Fruit fly (Drosophila melanogaster): ENCODE measurements around the gene qua.
A peak's percentile ranks its signal among the peaks of the same experiment; 100 is the strongest.

The qua gene

DNA sequence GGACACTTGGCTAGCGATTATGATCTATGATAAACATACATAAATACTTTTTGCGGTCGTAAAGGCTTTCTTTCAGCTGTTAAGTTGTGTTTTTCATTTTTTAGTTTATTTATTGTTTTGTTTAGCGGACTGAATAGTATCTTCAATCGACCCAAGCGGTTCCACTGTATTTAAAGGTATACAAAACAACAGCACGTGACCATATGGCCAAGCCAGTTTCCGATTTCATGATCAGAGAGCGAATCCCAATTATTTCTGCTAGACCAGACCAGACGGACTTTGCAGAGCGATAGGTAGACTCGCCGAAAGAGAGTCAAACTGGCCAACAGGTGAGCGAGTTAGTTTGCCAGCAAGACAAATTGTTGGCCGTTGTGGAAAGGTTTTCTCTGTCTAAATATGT, 25.5 kb downstream of the qua start, which contains the start of gene Sgt:
Sgt (plus strand) TSS at position 80 of the 400 bp plus-strand sequence.
- TF ChIP-seq cnc (optimal IDR thresholded peaks at IDR 0.05), result no peak
- TF ChIP-seq Mnt (GFP tag; optimal IDR thresholded peaks at IDR 0.05), result no peak
- no peak for TF ChIP-seq CG7101 (tag; optimal IDR thresholded peaks at IDR 0.05)
- no peak for TF ChIP-seq ovo (GFP tag; optimal IDR thresholded peaks at IDR 0.05)
- no peak for TF ChIP-seq CG1620 (GFP tag; optimal IDR thresholded peaks at IDR 0.05)
- no peak for TF ChIP-seq CG33017 (tag; optimal IDR thresholded peaks at IDR 0.05)
- TF ChIP-seq tj (GFP tag; optimal IDR thresholded peaks at IDR 0.05), result no peak
- TF ChIP-seq cic (GFP tag; optimal IDR thresholded peaks at IDR 0.05), result no peak
- TF ChIP-seq kay (GFP tag; ENCODE audit: borderline replicate concordance), result no peak
- no peak for TF ChIP-seq pad (GFP tag; optimal IDR thresholded peaks at IDR 0.05)
- TF ChIP-seq CG11617 (GFP tag; optimal IDR thresholded peaks at IDR 0.05), result no peak
- TF ChIP-seq CG12768 (GFP tag; optimal IDR thresholded peaks at IDR 0.05), result no peak
- no peak for TF ChIP-seq bab1 (GFP tag; optimal IDR thresholded peaks at IDR 0.05)

DNA sequence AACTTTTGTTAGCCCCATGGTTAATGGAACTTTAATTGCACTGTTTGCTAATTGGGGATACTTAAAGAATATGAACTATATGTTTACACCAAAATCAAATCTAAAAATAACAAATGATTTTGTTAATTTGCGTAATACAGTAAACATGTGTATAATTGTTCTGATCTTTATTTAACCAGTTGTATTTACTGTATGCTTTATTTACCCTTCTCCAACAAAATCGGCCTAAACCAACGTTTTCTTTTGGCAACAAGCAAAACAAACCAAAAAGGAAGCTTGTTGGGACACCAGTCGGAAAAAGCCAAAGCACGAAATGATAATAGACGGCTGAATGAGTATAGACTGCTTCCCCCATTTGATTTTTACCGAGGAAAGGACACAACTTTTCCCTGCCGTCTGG, 26.4 kb downstream of the qua start:
- no peak for TF ChIP-seq CG7101 (tag; optimal IDR thresholded peaks at IDR 0.05)
- no peak for TF ChIP-seq cnc (optimal IDR thresholded peaks at IDR 0.05)
- TF ChIP-seq CG1620 (GFP tag; optimal IDR thresholded peaks at IDR 0.05), result no peak
- TF ChIP-seq Mnt (GFP tag; optimal IDR thresholded peaks at IDR 0.05), result no peak
- no peak for TF ChIP-seq kay (GFP tag; ENCODE audit: borderline replicate concordance)
- TF ChIP-seq CG5204 (GFP tag; optimal IDR thresholded peaks at IDR 0.05), result no peak
- no peak for TF ChIP-seq toe (GFP tag; optimal IDR thresholded peaks at IDR 0.05)
- TF ChIP-seq ovo (GFP tag; optimal IDR thresholded peaks at IDR 0.05), result no peak
- TF ChIP-seq CG7045 (GFP tag; optimal IDR thresholded peaks at IDR 0.05), result no peak
- no peak for TF ChIP-seq CG11617 (GFP tag; optimal IDR thresholded peaks at IDR 0.05)
- TF ChIP-seq tj (GFP tag; optimal IDR thresholded peaks at IDR 0.05), result no peak
- TF ChIP-seq CG33017 (tag; optimal IDR thresholded peaks at IDR 0.05), result no peak
- TF ChIP-seq Hr96 (GFP tag; optimal IDR thresholded peaks at IDR 0.05), result no peak
- no peak for TF ChIP-seq bab1 (GFP tag; optimal IDR thresholded peaks at IDR 0.05)
- TF ChIP-seq Clk (GFP tag; optimal IDR thresholded peaks at IDR 0.05), result no peak
- TF ChIP-seq pad (GFP tag; optimal IDR thresholded peaks at IDR 0.05), result no peak
- TF ChIP-seq Crg-1 (GFP tag; optimal IDR thresholded peaks at IDR 0.05), result no peak
- TF ChIP-seq cic (GFP tag; optimal IDR thresholded peaks at IDR 0.05), result no peak
- no peak for TF ChIP-seq CG12768 (GFP tag; optimal IDR thresholded peaks at IDR 0.05)

DNA sequence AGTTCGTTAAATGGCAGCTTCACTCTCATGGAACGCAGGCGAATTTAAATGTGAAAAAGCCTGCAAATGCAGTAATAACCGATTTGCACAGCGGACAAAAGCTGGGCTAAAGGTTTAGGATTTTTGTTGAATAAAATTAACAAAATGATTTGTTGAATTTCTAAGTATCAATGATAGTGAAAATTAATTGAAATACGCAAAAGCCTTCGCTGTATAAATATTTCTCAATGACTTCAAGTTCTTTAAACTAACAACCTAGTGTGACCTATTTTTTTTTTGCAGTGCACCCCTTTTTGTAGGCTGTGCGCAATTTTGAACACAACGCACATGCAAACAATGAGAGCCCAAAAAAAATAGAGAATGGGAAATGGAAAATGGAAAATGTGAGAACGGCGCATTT, 30.1 kb downstream of the qua start:
- TF ChIP-seq pad (GFP tag; optimal IDR thresholded peaks at IDR 0.05), result no peak
- TF ChIP-seq CG1620 (GFP tag; optimal IDR thresholded peaks at IDR 0.05), result no peak
- TF ChIP-seq bab1 (GFP tag; optimal IDR thresholded peaks at IDR 0.05), result no peak
- no peak for TF ChIP-seq kay (GFP tag; ENCODE audit: borderline replicate concordance)
- no peak for TF ChIP-seq CG33017 (tag; optimal IDR thresholded peaks at IDR 0.05)
- no peak for TF ChIP-seq CG12768 (GFP tag; optimal IDR thresholded peaks at IDR 0.05)

DNA sequence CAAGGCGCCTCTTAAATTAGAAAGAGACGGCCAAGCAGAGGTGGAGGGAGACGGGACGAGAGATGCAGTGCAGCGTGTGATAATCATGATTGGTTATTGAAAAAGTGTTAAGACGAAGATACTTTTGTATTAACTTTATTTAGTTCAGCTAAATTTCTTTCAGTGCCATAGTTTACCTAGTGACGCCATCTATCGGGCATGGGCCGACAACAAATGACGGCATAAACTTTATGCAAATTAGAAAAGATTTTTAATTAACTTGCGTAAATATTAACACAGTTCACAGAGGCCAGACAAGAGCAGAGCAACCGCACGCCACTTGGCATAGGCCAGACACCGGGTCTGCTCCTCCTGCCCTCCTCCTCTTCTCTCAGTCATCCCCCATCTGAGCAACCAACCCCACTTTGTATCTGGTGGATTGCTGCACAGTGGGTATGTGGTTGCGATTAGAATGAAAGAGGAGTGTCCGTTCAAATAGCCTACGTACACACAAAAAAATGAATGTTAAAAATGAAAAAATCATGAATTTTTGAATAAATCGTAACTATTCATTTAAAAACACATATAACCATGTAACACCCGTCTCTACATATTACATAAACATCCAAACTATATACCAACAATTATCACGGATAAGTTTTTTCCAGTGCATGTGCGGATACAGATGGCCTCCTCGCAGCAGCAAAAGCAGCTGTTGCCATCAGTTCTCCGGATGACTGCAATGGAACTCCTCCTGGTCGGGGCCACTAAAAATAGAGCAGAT, 30.9 kb downstream of the qua start:
- TF ChIP-seq CG7101 (tag; optimal IDR thresholded peaks at IDR 0.05), result peak; percentile 23
- peak; percentile 21 for TF ChIP-seq toe (GFP tag; optimal IDR thresholded peaks at IDR 0.05)
- no peak for TF ChIP-seq CG14711 (tag; optimal IDR thresholded peaks at IDR 0.05)
- TF ChIP-seq cic (GFP tag; optimal IDR thresholded peaks at IDR 0.05), result no peak
- TF ChIP-seq CG33017 (tag; optimal IDR thresholded peaks at IDR 0.05), result no peak
- TF ChIP-seq kay (GFP tag; ENCODE audit: borderline replicate concordance), result peak; percentile 30
- peak; percentile 61 for TF ChIP-seq CG7045 (GFP tag; optimal IDR thresholded peaks at IDR 0.05)
- peak; percentile 37 for TF ChIP-seq Hr96 (GFP tag; optimal IDR thresholded peaks at IDR 0.05)
- TF ChIP-seq Mnt (GFP tag; optimal IDR thresholded peaks at IDR 0.05), result no peak

DNA sequence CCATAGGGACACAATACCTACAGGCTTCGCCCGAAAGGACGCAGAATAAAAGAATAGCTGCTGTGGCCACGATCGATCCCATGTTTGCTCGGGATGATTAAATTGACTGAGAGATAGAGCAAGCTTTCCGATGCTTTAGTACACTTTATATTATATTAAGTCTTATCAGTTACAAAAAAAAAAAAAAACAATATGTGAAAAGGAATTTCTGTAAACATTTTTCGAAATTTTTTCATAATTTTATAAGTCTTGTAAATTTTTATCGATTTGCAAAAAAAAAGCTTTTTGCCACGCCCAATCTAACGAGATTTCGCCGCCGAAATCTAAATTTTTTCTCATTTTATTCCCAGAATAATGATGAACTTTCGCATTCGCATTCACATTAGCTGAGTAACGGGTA, 39.1 kb downstream of the qua start, which contains the start of gene CG18563:
CG18563 (minus strand) TSS at position 101 of the 400 bp plus-strand sequence.
- TF ChIP-seq CG33017 (tag; optimal IDR thresholded peaks at IDR 0.05), result no peak
- TF ChIP-seq CG12768 (GFP tag; optimal IDR thresholded peaks at IDR 0.05), result no peak
- no peak for TF ChIP-seq CG1620 (GFP tag; optimal IDR thresholded peaks at IDR 0.05)
- no peak for TF ChIP-seq bab1 (GFP tag; optimal IDR thresholded peaks at IDR 0.05)
- peak; percentile 70 for TF ChIP-seq kay (GFP tag; ENCODE audit: borderline replicate concordance)
- no peak for TF ChIP-seq Hr96 (GFP tag; optimal IDR thresholded peaks at IDR 0.05)
- no peak for TF ChIP-seq ovo (GFP tag; optimal IDR thresholded peaks at IDR 0.05)
- no peak for TF ChIP-seq CG7045 (GFP tag; optimal IDR thresholded peaks at IDR 0.05)

DNA sequence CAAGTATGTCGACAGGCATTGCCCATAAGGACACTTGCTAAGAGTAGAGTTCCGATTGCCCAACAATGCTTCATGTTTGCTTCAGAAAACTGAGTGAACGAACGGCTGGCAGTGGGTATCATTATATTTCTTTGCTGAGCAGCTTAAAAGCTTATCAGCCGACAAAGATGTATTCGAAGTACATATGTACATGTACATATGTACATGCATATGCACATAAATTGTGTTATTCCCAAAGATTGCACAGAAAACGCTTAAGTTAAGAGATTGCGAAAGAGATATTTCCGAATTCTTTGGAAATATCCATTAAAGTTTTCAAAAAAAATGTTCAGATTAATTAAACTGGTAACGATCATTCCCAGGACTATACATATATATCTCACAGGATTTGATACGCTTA, 41.2 kb downstream of the qua start, which contains the start of gene SPH93:
SPH93 (minus strand) TSS at position 101 of the 400 bp plus-strand sequence.
- TF ChIP-seq CG7101 (tag; optimal IDR thresholded peaks at IDR 0.05), result no peak
- no peak for TF ChIP-seq kay (GFP tag; ENCODE audit: borderline replicate concordance)
- no peak for TF ChIP-seq CG12768 (GFP tag; optimal IDR thresholded peaks at IDR 0.05)
- TF ChIP-seq CG33017 (tag; optimal IDR thresholded peaks at IDR 0.05), result no peak
- no peak for TF ChIP-seq Hr96 (GFP tag; optimal IDR thresholded peaks at IDR 0.05)
- no peak for TF ChIP-seq toe (GFP tag; optimal IDR thresholded peaks at IDR 0.05)
- TF ChIP-seq CG11617 (GFP tag; optimal IDR thresholded peaks at IDR 0.05), result no peak
- TF ChIP-seq Crg-1 (GFP tag; optimal IDR thresholded peaks at IDR 0.05), result no peak
- TF ChIP-seq ovo (GFP tag; optimal IDR thresholded peaks at IDR 0.05), result no peak
- TF ChIP-seq bab1 (GFP tag; optimal IDR thresholded peaks at IDR 0.05), result no peak
- no peak for TF ChIP-seq CG14711 (tag; optimal IDR thresholded peaks at IDR 0.05)
- TF ChIP-seq Mnt (GFP tag; optimal IDR thresholded peaks at IDR 0.05), result no peak
- no peak for TF ChIP-seq Clk (GFP tag; optimal IDR thresholded peaks at IDR 0.05)
- no peak for TF ChIP-seq cnc (optimal IDR thresholded peaks at IDR 0.05)
- no peak for TF ChIP-seq CG5204 (GFP tag; optimal IDR thresholded peaks at IDR 0.05)
- TF ChIP-seq cic (GFP tag; optimal IDR thresholded peaks at IDR 0.05), result no peak
- TF ChIP-seq tj (GFP tag; optimal IDR thresholded peaks at IDR 0.05), result no peak
- no peak for TF ChIP-seq pad (GFP tag; optimal IDR thresholded peaks at IDR 0.05)
